Worm (Caenorhabditis elegans) whole organism, L1 larva: Measurements from ENCODE around the gene R05H11.1.

Experiments
- C16A3.4 ChIP-seq: fragments of 150-350 bp; optimal IDR thresholded peaks from 2 replicates; lab custom pipeline; 2014; ENCODE audit warnings: missing biosample characterization, missing genetic modification characterization
- aly-2 ChIP-seq: fragments of 150-350 bp; optimal IDR thresholded peaks from 2 replicates; lab custom pipeline; 2014; ENCODE audit warnings: missing biosample characterization, missing genetic modification characterization
- blmp-1 ChIP-seq: fragments of 150-350 bp; optimal IDR thresholded peaks from 2 replicates; lab custom pipeline; 2014; ENCODE audit warnings: missing biosample characterization, missing genetic modification characterization
- ceh-82 ChIP-seq, 3 experiments: fragments of 150-350 bp in 1 of 3; sonication (generic microtip) in 2 of 3; optimal IDR thresholded peaks; 2 replicates each; lab custom pipeline; 2014 to 2017; ENCODE audit warnings: missing biosample characterization in 3 of 3, missing genetic modification characterization in 3 of 3
- ceh-88 ChIP-seq: fragments of 200-800 bp; sonication (Bioruptor generic); IDR thresholded peaks from 2 replicates; pipeline ENCODE4 v1.3.6; 2022; ENCODE audit warnings: missing genetic modification characterization, missing compliant biosample characterization
- ceh-90 ChIP-seq: sonication (generic microtip); optimal IDR thresholded peaks from 2 replicates; lab custom pipeline; 2016; ENCODE audit warnings: missing genetic modification characterization, missing compliant biosample characterization
- dpl-1 ChIP-seq, 3 experiments: fragments of 150-350 bp in 2 of 3; sonication (generic microtip) in 1 of 3; optimal IDR thresholded peaks; 2 replicates each; lab custom pipeline; 2014 to 2017; ENCODE audit warnings: missing biosample characterization in 3 of 3, missing genetic modification characterization in 3 of 3, missing genetic modification reagents in 3 of 3
- efl-1 ChIP-seq, 4 experiments: fragments of 150-350 bp; optimal IDR thresholded peaks in 3 of 4; peaks in 1 of 4; 1 replicate in 1 of 4; 2 replicates in 3 of 4; lab custom pipeline; 2014; ENCODE audit warnings: missing biosample characterization in 2 of 4, missing genetic modification characterization in 2 of 4, missing genetic modification reagents in 2 of 4
- egl-13 ChIP-seq: sonication (generic microtip); optimal IDR thresholded peaks from 2 replicates; lab custom pipeline; 2016; ENCODE audit warnings: missing genotype, missing genetic modification reagents, missing genetic modification characterization, missing compliant biosample characterization
- elt-2 ChIP-seq: sonication (generic microtip); optimal IDR thresholded peaks from 2 replicates; lab custom pipeline; 2016; ENCODE audit warnings: missing genetic modification characterization, mild to moderate bottlenecking, inconsistent platforms, missing compliant biosample characterization, missing genetic modification reagents
- elt-3 ChIP-seq, 6 experiments: fragments of 150-350 bp in 1 of 6; sonication (generic microtip); optimal IDR thresholded peaks; 2 replicates each; lab custom pipeline; 2017 to 2018; ENCODE audit warnings: missing biosample characterization in 6 of 6, missing genetic modification characterization in 6 of 6, inconsistent platforms in 1 of 6
- fkh-4 ChIP-seq: sonication (generic microtip); optimal IDR thresholded peaks from 2 replicates; lab custom pipeline; 2016; ENCODE audit warnings: missing compliant biosample characterization, missing genetic modification characterization, borderline replicate concordance
- grh-1 ChIP-seq: fragments of 200-800 bp; sonication (Bioruptor generic); IDR thresholded peaks from 2 replicates; pipeline ENCODE4 v1.3.6; 2022; ENCODE audit warnings: missing genetic modification reagents, missing genetic modification characterization, missing compliant biosample characterization
- irx-1 ChIP-seq: sonication (generic microtip); optimal IDR thresholded peaks from 2 replicates; lab custom pipeline; 2016; ENCODE audit warnings: missing genetic modification characterization, missing compliant biosample characterization
- lin-13 ChIP-seq: fragments of 150-350 bp; optimal IDR thresholded peaks from 2 replicates; lab custom pipeline; 2014; ENCODE audit warnings: missing biosample characterization, missing genetic modification reagents, missing genetic modification characterization
- lin-14 ChIP-seq: fragments of 200-800 bp; sonication (Bioruptor generic); optimal IDR thresholded peaks from 2 replicates; lab custom pipeline; 2018; ENCODE audit warnings: mild to moderate bottlenecking, missing genetic modification characterization, moderate library complexity, missing compliant biosample characterization
- lin-35 ChIP-seq, 2 experiments: fragments of 150-350 bp; optimal IDR thresholded peaks; 2 replicates each; lab custom pipeline; 2014; ENCODE audit warnings: missing biosample characterization in 2 of 2, missing genetic modification characterization in 2 of 2, missing genetic modification reagents in 2 of 2
- lsy-2 ChIP-seq, 2 experiments: fragments of 150-350 bp; optimal IDR thresholded peaks; 2 replicates each; lab custom pipeline; 2014; ENCODE audit warnings: missing biosample characterization in 2 of 2, missing genetic modification characterization in 2 of 2
- mdl-1 ChIP-seq, 2 experiments: fragments of 150-350 bp; optimal IDR thresholded peaks; 2 replicates each; lab custom pipeline; 2014 to 2017; ENCODE audit warnings: missing biosample characterization in 2 of 2, missing genetic modification characterization in 2 of 2, inconsistent platforms in 1 of 2
- mep-1 ChIP-seq: fragments of 150-350 bp; optimal IDR thresholded peaks from 2 replicates; lab custom pipeline; 2014; ENCODE audit warnings: missing biosample characterization, missing genetic modification characterization
- nhr-11 ChIP-seq: fragments of 150-350 bp; optimal IDR thresholded peaks from 2 replicates; lab custom pipeline; 2014; ENCODE audit warnings: missing biosample characterization, missing genetic modification characterization
- nhr-12 ChIP-seq: sonication (generic microtip); optimal IDR thresholded peaks from 2 replicates; lab custom pipeline; 2017; ENCODE audit warnings: missing biosample characterization, missing genetic modification characterization
- nhr-19 ChIP-seq: fragments of 200-800 bp; sonication (Bioruptor generic); conservative IDR thresholded peaks from 2 replicates; pipeline ENCODE4 v1.3.6; 2022; ENCODE audit warnings: missing genetic modification characterization, missing compliant biosample characterization
- nhr-20 ChIP-seq: sonication (generic microtip); optimal IDR thresholded peaks from 2 replicates; lab custom pipeline; 2016; ENCODE audit warnings: mild to moderate bottlenecking, missing genetic modification characterization, missing compliant biosample characterization
- nhr-28 ChIP-seq: fragments of 150-350 bp; optimal IDR thresholded peaks from 2 replicates; lab custom pipeline; 2014; ENCODE audit warnings: missing biosample characterization, missing genetic modification characterization
- nhr-47 ChIP-seq: sonication (generic microtip); optimal IDR thresholded peaks from 2 replicates; lab custom pipeline; 2016; ENCODE audit warnings: mild to moderate bottlenecking, missing genetic modification characterization, moderate library complexity, missing compliant biosample characterization
- nhr-71 ChIP-seq: sonication (generic microtip); optimal IDR thresholded peaks from 2 replicates; lab custom pipeline; 2016; ENCODE audit warnings: mild to moderate bottlenecking, missing genetic modification characterization, moderate library complexity, missing compliant biosample characterization
- nhr-85 ChIP-seq: sonication (generic microtip); peaks from one replicate; lab custom pipeline; 2016; ENCODE audit warnings: missing genetic modification characterization, inconsistent platforms, missing compliant biosample characterization
- nhr-90 ChIP-seq: sonication (generic microtip); optimal IDR thresholded peaks from 2 replicates; lab custom pipeline; 2016; ENCODE audit warnings: mild to moderate bottlenecking, missing genetic modification characterization, missing compliant biosample characterization; ENCODE audit not compliant: poor library complexity
- pag-3 ChIP-seq: sonication (generic microtip); optimal IDR thresholded peaks from 2 replicates; lab custom pipeline; 2017; ENCODE audit warnings: missing genetic modification characterization, mild to moderate bottlenecking, missing compliant biosample characterization, antibody characterized with exemption, borderline replicate concordance; ENCODE audit not compliant: insufficient read depth
- skn-1 ChIP-seq: fragments of 150-350 bp; optimal IDR thresholded peaks from 2 replicates; lab custom pipeline; 2014; ENCODE audit warnings: missing biosample characterization, missing genetic modification characterization
- snu-23 ChIP-seq: sonication (generic microtip); optimal IDR thresholded peaks from 2 replicates; lab custom pipeline; 2016; ENCODE audit warnings: missing genetic modification characterization, missing compliant biosample characterization
- swsn-7 ChIP-seq: sonication (generic microtip); optimal IDR thresholded peaks from 2 replicates; lab custom pipeline; 2016; ENCODE audit warnings: missing genetic modification characterization, missing compliant biosample characterization
- tbx-2 ChIP-seq: sonication (generic microtip); optimal IDR thresholded peaks from 2 replicates; lab custom pipeline; 2016; ENCODE audit warnings: missing genetic modification characterization, missing compliant biosample characterization
- tlp-1 ChIP-seq: fragments of 150-350 bp; optimal IDR thresholded peaks from 2 replicates; lab custom pipeline; 2014; ENCODE audit warnings: missing biosample characterization, missing genetic modification characterization
- unc-62 ChIP-seq: fragments of 150-350 bp; optimal IDR thresholded peaks from 2 replicates; lab custom pipeline; 2014; ENCODE audit warnings: missing biosample characterization, missing genetic modification reagents, missing genetic modification characterization
- vab-15 ChIP-seq: sonication (generic microtip); optimal IDR thresholded peaks from 2 replicates; lab custom pipeline; 2017; ENCODE audit warnings: missing genotype, mild to moderate bottlenecking, missing genetic modification characterization, missing compliant biosample characterization
- xbp-1 ChIP-seq: sonication (generic microtip); optimal IDR thresholded peaks from 2 replicates; lab custom pipeline; 2016; ENCODE audit warnings: missing genetic modification characterization, missing compliant biosample characterization
- zip-4 ChIP-seq: fragments of 200-800 bp; sonication (Bioruptor generic); optimal IDR thresholded peaks from 2 replicates; lab custom pipeline; 2018; ENCODE audit warnings: mild to moderate bottlenecking, missing genetic modification characterization, moderate library complexity, missing compliant biosample characterization
- ztf-11 ChIP-seq, 2 experiments: sonication (generic microtip); optimal IDR thresholded peaks; 2 replicates each; lab custom pipeline; 2016 to 2017; ENCODE audit warnings: missing genetic modification characterization in 2 of 2, missing biosample characterization in 1 of 2, missing compliant biosample characterization in 1 of 2
- ztf-4 ChIP-seq: fragments of 150-350 bp; optimal IDR thresholded peaks from 2 replicates; lab custom pipeline; 2014; ENCODE audit warnings: missing biosample characterization, missing genetic modification characterization

R05H11.1 gene

ce11 chrIII:6797965-6798364, 2.5 kb downstream of the R05H11.1 start, which contains the start of gene R05H11.2:
R05H11.2 (plus strand) TSS chrIII:6798297.
- TF ChIP-seq fkh-4 (tag; lab: Kevin White, UChicago) (no peak), pag-3 (tag; lab: Kevin White, UChicago) (peak; percentile 46), mep-1 (peak; percentile 30), ceh-82 (tag; optimal IDR thresholded peaks at IDR 0.05; lab: Kevin White, UChicago) (peak in 2 of 3 experiments; percentile 11 to 21), ceh-90 (tag; lab: Kevin White, UChicago) (no peak), tbx-2 (no peak), C16A3.4 (tag; lab: Kevin White, UChicago) (peak; percentile 27), vab-15 (tag; lab: Kevin White, UChicago) (no peak), ztf-4 (tag; lab: Kevin White, UChicago) (no peak), nhr-28 (tag; lab: Kevin White, UChicago) (no peak), mdl-1 (tag; optimal IDR thresholded peaks at IDR 0.05; lab: Kevin White, UChicago) (peak in 1 of 2 experiments; percentile 11), nhr-20 (tag; lab: Kevin White, UChicago) (peak; percentile 71), nhr-85 (tag; lab: Kevin White, UChicago) (peak; percentile 93), dpl-1 (GFP tag; optimal IDR thresholded peaks at IDR 0.05; lab: Kevin White, UChicago) (peak; percentile 69 to 73 (median 72)), blmp-1 (tag; lab: Kevin White, UChicago) (peak; percentile 97), swsn-7 (tag; lab: Kevin White, UChicago) (peak; percentile 5), elt-2 (tag; lab: Kevin White, UChicago) (no peak), aly-2 (tag; lab: Kevin White, UChicago) (no peak), nhr-12 (tag; lab: Kevin White, UChicago) (no peak), irx-1 (tag; lab: Kevin White, UChicago) (no peak), nhr-11 (tag; lab: Kevin White, UChicago) (no peak), lin-14 (GFP tag; lab: Kevin White, UChicago) (peak; percentile 81), lin-13 (peak; percentile 46), ceh-88 (no peak), skn-1 (tag; lab: Kevin White, UChicago) (no peak), ztf-11 (tag; optimal IDR thresholded peaks at IDR 0.05; lab: Kevin White, UChicago) (peak in 1 of 2 experiments; percentile 46), zip-4 (GFP tag; lab: Kevin White, UChicago) (no peak), elt-3 (tag; optimal IDR thresholded peaks at IDR 0.05; lab: Kevin White, UChicago) (peak in 4 of 6 experiments; percentile 29 to 92 (median 64)), grh-1 (GFP tag; lab: Robert Waterston, UW) (peak; percentile 61; the same call in 1 of the 2 replicates), tlp-1 (tag; lab: Kevin White, UChicago) (no peak), nhr-71 (tag; lab: Kevin White, UChicago) (peak; percentile 66), unc-62 (GFP tag; lab: Kevin White, UChicago) (no peak), egl-13 (tag; lab: Kevin White, UChicago) (no peak), nhr-47 (tag; lab: Kevin White, UChicago) (peak; percentile 34), nhr-90 (tag; lab: Kevin White, UChicago) (peak; percentile 64), efl-1 (optimal IDR thresholded peaks at IDR 0.05; lab: Kevin White, UChicago) (peak; percentile 5 to 28), efl-1 (GFP tag; optimal IDR thresholded peaks at IDR 0.05 in 1 of 2; lab: Kevin White, UChicago) (no peak), nhr-19 (GFP tag; lab: Robert Waterston, UW) (peak; percentile 23; the same call in 1 of the 2 replicates), snu-23 (GFP tag; lab: Kevin White, UChicago) (peak; percentile 70), lsy-2 (tag; optimal IDR thresholded peaks at IDR 0.05; lab: Kevin White, UChicago) (peak; percentile 30 to 77), xbp-1 (peak; percentile 32), lin-35 (GFP tag; optimal IDR thresholded peaks at IDR 0.05; lab: Kevin White, UChicago) (peak in 1 of 2 experiments; percentile 51)
